Worm (Caenorhabditis elegans): Measurements from ENCODE around the gene mutd-1.

DNA sequence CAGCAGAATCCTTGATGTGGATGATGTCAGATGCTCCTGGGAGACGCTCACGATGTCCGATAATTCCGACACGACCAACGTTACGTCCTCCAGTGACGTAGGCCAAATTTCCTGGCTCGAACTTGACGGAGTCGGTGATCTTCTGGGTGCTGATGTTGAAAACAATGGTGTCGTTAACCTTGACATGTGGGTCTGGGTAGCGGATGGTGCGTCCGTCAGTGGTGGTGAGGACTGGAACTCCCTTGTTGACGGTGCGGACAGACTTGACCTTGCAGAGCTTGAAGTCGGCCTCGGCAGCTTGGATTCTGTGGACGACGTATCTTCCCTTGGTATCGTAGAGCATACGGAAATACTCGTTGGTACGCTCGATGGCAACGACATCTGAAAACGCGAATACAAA lies 49.9 kb downstream of the mutd-1 start:
- TF ChIP-seq drap-1 (GFP tag; optimal IDR thresholded peaks at IDR 0.05) (no peak), ztf-11 (tag; optimal IDR thresholded peaks at IDR 0.05) (no peak)
